Worm (Caenorhabditis elegans) whole organism, mixed stage, embryonic: ENCODE data around the gene M7.7.

ENCODE experiments used
- M03D4.4 ChIP-seq: sonication (generic microtip); optimal IDR thresholded peaks from 2 replicates; lab custom pipeline; 2017; ENCODE audit warnings: mild to moderate bottlenecking, missing genetic modification characterization, missing compliant biosample characterization
- bed-3 ChIP-seq: fragments of 200-800 bp; sonication (Bioruptor generic); optimal IDR thresholded peaks from 3 replicates; lab custom pipeline; 2018; ENCODE audit warnings: mild to moderate bottlenecking, missing genetic modification characterization, moderate library complexity, missing compliant biosample characterization
- blmp-1 ChIP-seq: fragments of 150-350 bp; optimal IDR thresholded peaks from 2 replicates; lab custom pipeline; 2014; ENCODE audit warnings: missing biosample characterization, missing genetic modification characterization
- ceh-39 ChIP-seq: fragments of 150-350 bp; optimal IDR thresholded peaks from 2 replicates; lab custom pipeline; 2014; ENCODE audit warnings: missing biosample characterization, missing genetic modification characterization
- ceh-43 ChIP-seq: fragments of 200-800 bp; sonication (Bioruptor generic); optimal IDR thresholded peaks from 2 replicates; lab custom pipeline; 2018; ENCODE audit warnings: mild to moderate bottlenecking, missing genetic modification characterization, moderate library complexity, missing compliant biosample characterization
- ceh-83 ChIP-seq: fragments of 200-800 bp; sonication (Bioruptor generic); optimal IDR thresholded peaks from 2 replicates; lab custom pipeline; 2018; ENCODE audit warnings: mild to moderate bottlenecking, missing genetic modification characterization, missing compliant biosample characterization
- ces-1 ChIP-seq: fragments of 150-350 bp; optimal IDR thresholded peaks from 2 replicates; lab custom pipeline; 2014; ENCODE audit warnings: missing biosample characterization, missing genetic modification reagents, missing genetic modification characterization
- cnd-1 ChIP-seq: fragments of 200-800 bp; sonication (Bioruptor generic); optimal IDR thresholded peaks from 2 replicates; lab custom pipeline; 2018; ENCODE audit warnings: mild to moderate bottlenecking, missing genetic modification characterization, missing compliant biosample characterization
- drap-1 ChIP-seq: fragments of 200-800 bp; sonication (Bioruptor generic); optimal IDR thresholded peaks from 3 replicates; lab custom pipeline; 2018; ENCODE audit warnings: mild to moderate bottlenecking, missing genetic modification characterization, missing compliant biosample characterization
- elt-1 ChIP-seq: sonication (generic microtip); optimal IDR thresholded peaks from 2 replicates; lab custom pipeline; 2017; ENCODE audit warnings: missing genetic modification characterization, mild to moderate bottlenecking, missing compliant biosample characterization, antibody characterized with exemption, moderate library complexity, borderline replicate concordance; ENCODE audit not compliant: insufficient read depth
- elt-3 ChIP-seq: fragments of 150-350 bp; optimal IDR thresholded peaks from 2 replicates; lab custom pipeline; 2014; ENCODE audit warnings: missing biosample characterization, missing genetic modification characterization
- flh-1 ChIP-seq: fragments of 200-800 bp; sonication (Bioruptor generic); optimal IDR thresholded peaks from 2 replicates; lab custom pipeline; 2018; ENCODE audit warnings: mild to moderate bottlenecking, missing genetic modification characterization, moderate library complexity, missing compliant biosample characterization
- hlh-1 ChIP-seq: fragments of 150-350 bp; optimal IDR thresholded peaks from 2 replicates; lab custom pipeline; 2014; ENCODE audit warnings: missing biosample characterization, missing genetic modification reagents, missing genetic modification characterization
- lin-13 ChIP-seq: fragments of 150-350 bp; optimal IDR thresholded peaks from 2 replicates; lab custom pipeline; 2014; ENCODE audit warnings: missing biosample characterization, missing genetic modification characterization
- lsy-2 ChIP-seq: fragments of 150-350 bp; optimal IDR thresholded peaks from 2 replicates; lab custom pipeline; 2014; ENCODE audit warnings: missing biosample characterization, missing genetic modification characterization
- mab-5 ChIP-seq: fragments of 150-350 bp; optimal IDR thresholded peaks from 2 replicates; lab custom pipeline; 2014; ENCODE audit warnings: missing biosample characterization, missing genetic modification characterization
- mep-1 ChIP-seq: fragments of 150-350 bp; optimal IDR thresholded peaks from 2 replicates; lab custom pipeline; 2017; ENCODE audit warnings: missing biosample characterization, missing genetic modification reagents, missing genetic modification characterization, inconsistent platforms
- mls-2 ChIP-seq: sonication (generic microtip); optimal IDR thresholded peaks from 2 replicates; lab custom pipeline; 2016; ENCODE audit warnings: mild to moderate bottlenecking, missing genetic modification characterization, moderate library complexity, missing compliant biosample characterization
- nhr-12 ChIP-seq: fragments of 150-350 bp; optimal IDR thresholded peaks from 2 replicates; lab custom pipeline; 2014; ENCODE audit warnings: missing biosample characterization, missing genetic modification characterization
- nhr-2 ChIP-seq: fragments of 150-350 bp; optimal IDR thresholded peaks from 2 replicates; lab custom pipeline; 2014; ENCODE audit warnings: missing biosample characterization, missing genetic modification characterization
- nhr-237 ChIP-seq: fragments of 150-350 bp; optimal IDR thresholded peaks from 2 replicates; lab custom pipeline; 2014; ENCODE audit warnings: missing biosample characterization, missing genetic modification characterization
- nhr-28 ChIP-seq: fragments of 150-350 bp; optimal IDR thresholded peaks from 2 replicates; lab custom pipeline; 2014; ENCODE audit warnings: missing biosample characterization, missing genetic modification characterization
- nhr-76 ChIP-seq: sonication (generic microtip); optimal IDR thresholded peaks from 2 replicates; lab custom pipeline; 2017; ENCODE audit warnings: missing biosample characterization, missing genetic modification characterization
- pha-4 ChIP-seq: fragments of 150-350 bp; optimal IDR thresholded peaks from 2 replicates; lab custom pipeline; 2018; ENCODE audit warnings: missing biosample characterization, missing genetic modification reagents, missing genetic modification characterization
- snpc-4 ChIP-seq: fragments of 150-350 bp; optimal IDR thresholded peaks from 2 replicates; lab custom pipeline; 2014; ENCODE audit warnings: missing biosample characterization, missing genetic modification characterization
- sptf-1 ChIP-seq: sonication (generic microtip); optimal IDR thresholded peaks from 2 replicates; lab custom pipeline; 2017; ENCODE audit warnings: mild to moderate bottlenecking, missing genetic modification characterization, moderate library complexity, missing compliant biosample characterization
- tbx-8 ChIP-seq: fragments of 200-800 bp; sonication (Bioruptor generic); optimal IDR thresholded peaks from 2 replicates; lab custom pipeline; 2018; ENCODE audit warnings: mild to moderate bottlenecking, missing genetic modification characterization, moderate library complexity, missing compliant biosample characterization
- unc-120 ChIP-seq: sonication (generic microtip); optimal IDR thresholded peaks from 2 replicates; lab custom pipeline; 2017; ENCODE audit warnings: missing genetic modification characterization, missing compliant biosample characterization; ENCODE audit not compliant: poor library complexity, severe bottlenecking
- unc-39 ChIP-seq: fragments of 150-350 bp; optimal IDR thresholded peaks from 2 replicates; lab custom pipeline; 2014; ENCODE audit warnings: missing biosample characterization, missing genetic modification characterization
- unc-62 ChIP-seq: fragments of 150-350 bp; optimal IDR thresholded peaks from 2 replicates; lab custom pipeline; 2014; ENCODE audit warnings: missing biosample characterization, missing genetic modification reagents, missing genetic modification characterization
- ztf-11 ChIP-seq: fragments of 150-350 bp; optimal IDR thresholded peaks from 2 replicates; lab custom pipeline; 2014; ENCODE audit warnings: missing biosample characterization, missing genetic modification characterization

M7.7 gene

DNA sequence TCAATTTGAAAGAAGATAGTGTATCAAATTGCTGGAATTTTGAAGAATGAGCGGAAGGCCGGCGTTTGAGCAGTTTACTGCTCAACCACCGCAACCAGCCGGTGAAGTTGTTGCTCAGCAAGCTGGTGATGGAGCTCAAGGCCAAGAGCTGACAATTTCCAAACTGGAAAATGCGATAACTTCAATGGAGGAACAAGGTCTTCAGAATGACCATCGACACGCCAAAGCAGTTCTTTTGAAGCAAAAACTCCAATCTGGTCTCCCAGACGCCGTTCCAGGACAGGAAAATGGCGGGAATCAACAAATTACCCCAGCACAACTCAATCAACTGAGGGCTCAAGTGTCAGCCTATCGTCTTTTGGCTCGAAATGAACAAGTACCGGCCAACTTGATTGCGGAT lies 36.4 kb downstream of the M7.7 start:
- no peak for TF ChIP-seq drap-1 (GFP tag; lab: Kevin White, UChicago)
- no peak for TF ChIP-seq unc-39 (tag; lab: Kevin White, UChicago)
- no peak for TF ChIP-seq elt-1
- no peak for TF ChIP-seq snpc-4
- TF ChIP-seq mab-5 (tag; lab: Kevin White, UChicago): no peak
- no peak for TF ChIP-seq ztf-11 (tag; lab: Kevin White, UChicago)
- no peak for TF ChIP-seq pha-4 (tag; lab: Kevin White, UChicago)
- no peak for TF ChIP-seq ceh-83 (GFP tag; lab: Kevin White, UChicago)
- no peak for TF ChIP-seq cnd-1 (tag; lab: Kevin White, UChicago)
- no peak for TF ChIP-seq mep-1 (tag; lab: Kevin White, UChicago)
- TF ChIP-seq blmp-1: no peak
- no peak for TF ChIP-seq unc-62
- no peak for TF ChIP-seq unc-120 (tag; lab: Kevin White, UChicago)
- TF ChIP-seq sptf-1 (tag; lab: Kevin White, UChicago): no peak
- TF ChIP-seq nhr-76 (tag; lab: Kevin White, UChicago): no peak
- no peak for TF ChIP-seq ceh-39 (tag; lab: Kevin White, UChicago)
- TF ChIP-seq ceh-43: no peak
- TF ChIP-seq elt-3 (tag; lab: Kevin White, UChicago): no peak
- TF ChIP-seq ces-1 (GFP tag; lab: Kevin White, UChicago): no peak
- no peak for TF ChIP-seq tbx-8 (GFP tag; lab: Kevin White, UChicago)

DNA sequence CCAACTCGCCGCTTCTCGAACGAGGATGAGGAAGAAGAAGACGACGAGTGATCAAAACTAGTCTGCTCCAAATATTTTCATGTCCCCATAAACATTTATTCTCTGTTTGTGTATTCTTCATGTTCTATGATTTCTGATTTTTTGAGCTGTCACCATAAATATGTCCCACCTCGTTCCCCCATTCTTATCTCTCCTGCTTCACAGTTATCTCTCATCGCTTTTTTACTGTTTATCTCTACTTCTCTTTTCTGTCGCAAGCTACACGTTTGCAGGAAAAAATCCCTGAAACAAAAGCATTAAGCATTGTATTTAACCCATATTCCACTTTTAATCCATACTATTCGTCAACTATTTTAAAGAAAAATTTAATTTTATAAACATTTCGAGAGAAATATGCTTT lies 41.1 kb downstream of the M7.7 start:
- TF ChIP-seq lin-13 (tag; lab: Kevin White, UChicago): no peak
- no peak for TF ChIP-seq cnd-1 (tag; lab: Kevin White, UChicago)
- TF ChIP-seq elt-1: no peak
- no peak for TF ChIP-seq nhr-28
- TF ChIP-seq mls-2 (tag; lab: Kevin White, UChicago): no peak
- no peak for TF ChIP-seq blmp-1
- TF ChIP-seq bed-3 (GFP tag; lab: Kevin White, UChicago): no peak
- no peak for TF ChIP-seq pha-4 (tag; lab: Kevin White, UChicago)
- no peak for TF ChIP-seq M03D4.4
- no peak for TF ChIP-seq sptf-1 (tag; lab: Kevin White, UChicago)
- no peak for TF ChIP-seq mep-1 (tag; lab: Kevin White, UChicago)
- TF ChIP-seq elt-3 (tag; lab: Kevin White, UChicago): no peak
- no peak for TF ChIP-seq tbx-8 (GFP tag; lab: Kevin White, UChicago)
- no peak for TF ChIP-seq snpc-4
- TF ChIP-seq ztf-11 (tag; lab: Kevin White, UChicago): no peak
- TF ChIP-seq nhr-12 (tag; lab: Kevin White, UChicago): no peak
- TF ChIP-seq lsy-2 (tag; lab: Kevin White, UChicago): no peak
- TF ChIP-seq ceh-83 (GFP tag; lab: Kevin White, UChicago): no peak
- TF ChIP-seq nhr-76 (tag; lab: Kevin White, UChicago): no peak
- TF ChIP-seq, all 35 proteins: peak for 0

DNA sequence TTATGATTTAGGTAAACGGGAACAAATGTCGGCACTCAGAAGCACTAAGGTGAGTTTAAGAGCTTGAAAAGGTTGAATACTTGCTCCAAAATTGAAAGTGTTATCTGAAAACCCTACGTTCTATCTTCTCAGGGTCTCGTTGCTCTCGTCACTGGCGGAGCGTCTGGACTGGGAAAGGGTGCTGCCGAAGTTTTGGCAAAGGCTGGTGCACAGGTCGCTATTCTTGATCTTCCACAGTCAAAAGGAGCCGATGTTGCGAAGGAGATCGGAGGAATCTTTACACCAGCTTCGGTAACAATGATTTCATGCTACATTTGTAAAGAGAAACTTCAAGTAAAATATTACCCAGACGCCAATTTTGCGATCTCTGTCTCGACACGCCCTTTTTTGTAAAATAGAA lies 41.6 kb downstream of the M7.7 start, which contains the start of gene ard-1:
Gene ard-1, plus strand, starts transcription at position 12 of the 400 bp plus-strand sequence.
- no peak for TF ChIP-seq lsy-2 (tag; lab: Kevin White, UChicago)
- TF ChIP-seq lin-13 (tag; lab: Kevin White, UChicago): no peak
- TF ChIP-seq pha-4 (tag; lab: Kevin White, UChicago): no peak
- no peak for TF ChIP-seq nhr-2
- TF ChIP-seq nhr-12 (tag; lab: Kevin White, UChicago): no peak
- TF ChIP-seq nhr-237: no peak
- no peak for TF ChIP-seq elt-3 (tag; lab: Kevin White, UChicago)
- no peak for TF ChIP-seq ces-1 (GFP tag; lab: Kevin White, UChicago)
- no peak for TF ChIP-seq ceh-83 (GFP tag; lab: Kevin White, UChicago)
- TF ChIP-seq snpc-4: no peak
- no peak for TF ChIP-seq flh-1
- TF ChIP-seq M03D4.4: no peak
- TF ChIP-seq mep-1 (tag; lab: Kevin White, UChicago): no peak
- no peak for TF ChIP-seq hlh-1 (tag; lab: Kevin White, UChicago)
- no peak for TF ChIP-seq ceh-39 (tag; lab: Kevin White, UChicago)
- no peak for TF ChIP-seq tbx-8 (GFP tag; lab: Kevin White, UChicago)
- TF ChIP-seq, all 35 proteins: peak for 0
